Fruit fly (Drosophila melanogaster) whole organism, embryonic: ENCODE data around the gene CG12147.

Experiments
- Bdp1 ChIP-seq: fragments of 200-800 bp; sonication (Bioruptor generic); optimal IDR thresholded peaks from 3 replicates; lab custom pipeline; 2016; ENCODE audit warnings: missing biosample characterization, missing genetic modification characterization
- CG10267 ChIP-seq: fragments of 200-800 bp; sonication (Bioruptor generic); optimal IDR thresholded peaks from 2 replicates; lab custom pipeline; 2018; ENCODE audit warnings: missing biosample characterization, mild to moderate bottlenecking, missing genetic modification characterization, moderate library complexity
- CG10321 ChIP-seq: fragments of 200-800 bp; sonication (Bioruptor generic); IDR thresholded peaks from 2 replicates; pipeline ENCODE4 v1.3.6; 2022; ENCODE audit warnings: missing biosample characterization, missing genetic modification characterization
- CG10462 ChIP-seq: fragments of 200-800 bp; sonication (Bioruptor generic); optimal IDR thresholded peaks from 2 replicates; lab custom pipeline; 2016; ENCODE audit warnings: missing biosample characterization, missing genetic modification characterization
- CG10654 ChIP-seq: fragments of 200-800 bp; sonication (Bioruptor generic); optimal IDR thresholded peaks from 2 replicates; lab custom pipeline; 2016; ENCODE audit warnings: missing biosample characterization, missing genetic modification characterization
- CG15514 ChIP-seq: fragments of 200-800 bp; sonication (Bioruptor generic); optimal IDR thresholded peaks from 3 replicates; lab custom pipeline; 2017; ENCODE audit warnings: missing biosample characterization, missing genetic modification characterization, mild to moderate bottlenecking, moderate library complexity, missing genetic modification reagents
- CG15696 ChIP-seq: fragments of 200-800 bp; sonication (Bioruptor generic); optimal IDR thresholded peaks from 2 replicates; lab custom pipeline; 2019; ENCODE audit warnings: missing biosample characterization, mild to moderate bottlenecking, missing genetic modification characterization, moderate library complexity
- CG1603 ChIP-seq: fragments of 200-800 bp; sonication (Bioruptor generic); optimal IDR thresholded peaks from 2 replicates; lab custom pipeline; 2019; ENCODE audit warnings: missing biosample characterization, mild to moderate bottlenecking, missing genetic modification characterization, moderate library complexity
- CG18764 ChIP-seq: fragments of 200-800 bp; sonication (Bioruptor generic); optimal IDR thresholded peaks from 3 replicates; lab custom pipeline; 2016; ENCODE audit warnings: missing biosample characterization, missing genetic modification characterization
- CG2712 ChIP-seq: fragments of 200-800 bp; optimal IDR thresholded peaks from 3 replicates; lab custom pipeline; 2019; ENCODE audit warnings: missing biosample characterization, mild to moderate bottlenecking, missing genetic modification characterization, moderate library complexity
- CG5180 ChIP-seq: fragments of 200-800 bp; sonication (Bioruptor generic); optimal IDR thresholded peaks from 3 replicates; lab custom pipeline; 2017; ENCODE audit warnings: missing biosample characterization, missing genetic modification characterization, mild to moderate bottlenecking, moderate library complexity, missing genetic modification reagents
- CG5953 ChIP-seq: fragments of 200-800 bp; sonication (Bioruptor generic); IDR thresholded peaks from 2 replicates; pipeline ENCODE4 v1.3.6; 2022; ENCODE audit warnings: missing biosample characterization, missing genetic modification characterization
- CG6683 ChIP-seq: fragments of 200-800 bp; sonication (Bioruptor generic); optimal IDR thresholded peaks from 2 replicates; lab custom pipeline; 2017; ENCODE audit warnings: missing biosample characterization, mild to moderate bottlenecking, missing genetic modification characterization, missing genetic modification reagents
- CG6813 ChIP-seq: fragments of 200-800 bp; sonication (Bioruptor generic); optimal IDR thresholded peaks from 2 replicates; lab custom pipeline; 2017; ENCODE audit warnings: missing biosample characterization, missing genetic modification characterization, mild to moderate bottlenecking, moderate library complexity, missing genetic modification reagents
- CG7987 ChIP-seq: fragments of 200-800 bp; sonication (Bioruptor generic); optimal IDR thresholded peaks from 2 replicates; lab custom pipeline; 2018; ENCODE audit warnings: missing biosample characterization, mild to moderate bottlenecking, missing genetic modification characterization, moderate library complexity
- CG9932 ChIP-seq: fragments of 200-800 bp; sonication (Bioruptor generic); IDR thresholded peaks from 2 replicates; pipeline ENCODE4 v1.3.6; 2022; ENCODE audit warnings: missing biosample characterization, missing genetic modification characterization
- Camta ChIP-seq: fragments of 200-800 bp; sonication (Bioruptor generic); optimal IDR thresholded peaks from 2 replicates; lab custom pipeline; 2016; ENCODE audit warnings: missing biosample characterization, missing genetic modification characterization
- Chrac-16 ChIP-seq: fragments of 200-800 bp; sonication (Bioruptor generic); optimal IDR thresholded peaks from 3 replicates; lab custom pipeline; 2016; ENCODE audit warnings: missing biosample characterization, missing genetic modification characterization
- Dbx ChIP-seq: fragments of 200-800 bp; sonication (Bioruptor generic); IDR thresholded peaks from 3 replicates; pipeline ENCODE4 v1.3.6; 2022; ENCODE audit warnings: missing biosample characterization, missing genetic modification characterization
- Dfd ChIP-seq, 2 experiments: fragments of >200 bp; optimal IDR thresholded peaks; 2 replicates each; lab custom pipeline; 2017; ENCODE audit warnings: missing biosample characterization in 2 of 2, missing genetic modification characterization in 2 of 2
- Doc3 ChIP-seq: fragments of 200-800 bp; sonication (Bioruptor generic); IDR thresholded peaks from 3 replicates; pipeline ENCODE4 v1.3.6; 2022; ENCODE audit warnings: missing biosample characterization, missing genetic modification characterization; ENCODE audit not compliant: partially characterized antibody
- HLH4C ChIP-seq: fragments of 200-800 bp; sonication (Bioruptor generic); IDR thresholded peaks from 3 replicates; pipeline ENCODE4 v1.3.6; 2022; ENCODE audit warnings: missing biosample characterization, missing genetic modification characterization; ENCODE audit not compliant: partially characterized antibody
- Hmr ChIP-seq: fragments of 200-800 bp; sonication (Bioruptor generic); optimal IDR thresholded peaks from 3 replicates; lab custom pipeline; 2017; ENCODE audit warnings: mild to moderate bottlenecking, missing biosample characterization, missing genetic modification reagents, missing genetic modification characterization
- Hr51 ChIP-seq, 2 experiments: fragments of 200-800 bp; sonication (Bioruptor generic); optimal IDR thresholded peaks; 2 replicates in 1 of 2; 3 replicates in 1 of 2; lab custom pipeline; 2016 to 2018; ENCODE audit warnings: missing biosample characterization in 2 of 2, missing genetic modification characterization in 2 of 2, mild to moderate bottlenecking in 1 of 2, moderate library complexity in 1 of 2
- MESR4 ChIP-seq: fragments of 200-800 bp; sonication (Bioruptor generic); optimal IDR thresholded peaks from 2 replicates; lab custom pipeline; 2018; ENCODE audit warnings: missing biosample characterization, mild to moderate bottlenecking, missing genetic modification characterization, moderate library complexity
- Med ChIP-seq: fragments of 200-800 bp; sonication (Bioruptor generic); peaks from one replicate; lab custom pipeline; 2016; ENCODE audit warnings: missing biosample characterization, missing genetic modification characterization, mild to moderate bottlenecking, inconsistent platforms, moderate library complexity
- Poxn ChIP-seq: fragments of 200-800 bp; sonication (Bioruptor generic); IDR thresholded peaks from 2 replicates; pipeline ENCODE4 v1.3.6; 2022; ENCODE audit warnings: missing biosample characterization, missing genetic modification characterization
- Spps ChIP-seq: fragments of 200-800 bp; sonication (Bioruptor generic); optimal IDR thresholded peaks from 2 replicates; lab custom pipeline; 2018; ENCODE audit warnings: missing biosample characterization, mild to moderate bottlenecking, missing genetic modification characterization
- amos ChIP-seq: fragments of 200-800 bp; sonication (Bioruptor generic); IDR thresholded peaks from 2 replicates; pipeline ENCODE4 v1.3.6; 2022; ENCODE audit warnings: missing biosample characterization, missing genetic modification characterization; ENCODE audit not compliant: partially characterized antibody
- az2 ChIP-seq: fragments of 200-800 bp; sonication (Bioruptor generic); optimal IDR thresholded peaks from 3 replicates; lab custom pipeline; 2016; ENCODE audit warnings: missing biosample characterization, missing genetic modification characterization
- chif ChIP-seq, 2 experiments: fragments of 200-800 bp; sonication (Bioruptor generic); optimal IDR thresholded peaks; 3 replicates each; lab custom pipeline; 2016; ENCODE audit warnings: missing biosample characterization in 2 of 2, missing genetic modification characterization in 2 of 2
- ci ChIP-seq: fragments of 200-800 bp; sonication (Bioruptor generic); IDR thresholded peaks from 3 replicates; pipeline ENCODE4 v1.3.6; 2022; ENCODE audit warnings: missing biosample characterization, missing genetic modification characterization
- dmrt11E ChIP-seq: fragments of 200-800 bp; sonication (Bioruptor generic); optimal IDR thresholded peaks from 3 replicates; lab custom pipeline; 2018; ENCODE audit warnings: missing biosample characterization, mild to moderate bottlenecking, missing genetic modification characterization, moderate library complexity
- emc ChIP-seq: fragments of 200-800 bp; sonication (Bioruptor generic); optimal IDR thresholded peaks from 2 replicates; lab custom pipeline; 2016; ENCODE audit warnings: missing biosample characterization, missing genetic modification characterization
- eyg ChIP-seq: fragments of 200-800 bp; sonication (Bioruptor generic); optimal IDR thresholded peaks from 3 replicates; lab custom pipeline; 2016; ENCODE audit warnings: missing biosample characterization, missing genetic modification characterization
- gsb-n ChIP-seq: fragments of 200-800 bp; sonication (Bioruptor generic); optimal IDR thresholded peaks from 3 replicates; lab custom pipeline; 2018; ENCODE audit warnings: missing biosample characterization, mild to moderate bottlenecking, missing genetic modification characterization
- hb ChIP-seq: fragments of 200-800 bp; sonication (Bioruptor generic); IDR thresholded peaks from 3 replicates; pipeline ENCODE4 v1.3.6; 2022; ENCODE audit warnings: missing biosample characterization, missing genetic modification characterization; ENCODE audit not compliant: partially characterized antibody
- jigr1 ChIP-seq: fragments of 200-800 bp; sonication (Bioruptor generic); IDR thresholded peaks from 3 replicates; pipeline ENCODE4 v1.3.6; 2022; ENCODE audit warnings: missing biosample characterization, missing genetic modification characterization
- ken ChIP-seq: fragments of 200-800 bp; sonication (Bioruptor generic); IDR thresholded peaks from 3 replicates; pipeline ENCODE4 v1.3.6; 2022; ENCODE audit warnings: missing biosample characterization, missing genetic modification characterization
- lab ChIP-seq: fragments of 200-800 bp; sonication (Bioruptor generic); optimal IDR thresholded peaks from 3 replicates; lab custom pipeline; 2017; ENCODE audit warnings: missing biosample characterization, missing genetic modification characterization, mild to moderate bottlenecking, moderate library complexity, missing genetic modification reagents
- pnt ChIP-seq: fragments of 200-800 bp; sonication (Bioruptor generic); optimal IDR thresholded peaks from 3 replicates; lab custom pipeline; 2016; ENCODE audit warnings: missing biosample characterization, missing genetic modification characterization
- pzg ChIP-seq: fragments of 200-800 bp; sonication (Bioruptor generic); optimal IDR thresholded peaks from 3 replicates; lab custom pipeline; 2018; ENCODE audit warnings: missing biosample characterization, mild to moderate bottlenecking, missing genetic modification characterization, moderate library complexity
- scrt ChIP-seq: fragments of 200-800 bp; sonication (Bioruptor generic); optimal IDR thresholded peaks from 2 replicates; lab custom pipeline; 2018; ENCODE audit warnings: missing biosample characterization, mild to moderate bottlenecking, missing genetic modification characterization, moderate library complexity
- sens ChIP-seq: fragments of 200-800 bp; sonication (Bioruptor generic); peaks from one replicate; lab custom pipeline; 2016; ENCODE audit warnings: missing biosample characterization, missing genetic modification characterization
- sna ChIP-seq: fragments of 200-800 bp; sonication (Bioruptor generic); IDR thresholded peaks from 2 replicates; pipeline ENCODE4 v1.3.6; 2022; ENCODE audit warnings: missing biosample characterization, missing genetic modification characterization; ENCODE audit not compliant: partially characterized antibody
- trem ChIP-seq: fragments of 200-800 bp; optimal IDR thresholded peaks from 3 replicates; lab custom pipeline; 2019; ENCODE audit warnings: missing biosample characterization, mild to moderate bottlenecking, missing genetic modification characterization, moderate library complexity
- trh ChIP-seq: fragments of 200-800 bp; sonication (Bioruptor generic); optimal IDR thresholded peaks from 2 replicates; lab custom pipeline; 2016; ENCODE audit warnings: missing biosample characterization, missing genetic modification characterization
- unpg ChIP-seq: fragments of 200-800 bp; sonication (Bioruptor generic); optimal IDR thresholded peaks from 3 replicates; lab custom pipeline; 2018; ENCODE audit warnings: missing biosample characterization, mild to moderate bottlenecking, missing genetic modification characterization, moderate library complexity
- wor ChIP-seq: fragments of 200-800 bp; sonication (Bioruptor generic); IDR thresholded peaks from 2 replicates; pipeline ENCODE4 v1.3.6; 2022; ENCODE audit warnings: missing biosample characterization, missing genetic modification characterization
- zfh1 ChIP-seq: fragments of 200-800 bp; sonication (Bioruptor generic); IDR thresholded peaks from 3 replicates; pipeline ENCODE4 v1.3.6; 2022; ENCODE audit warnings: missing biosample characterization, missing genetic modification characterization

CG12147 gene

DNA sequence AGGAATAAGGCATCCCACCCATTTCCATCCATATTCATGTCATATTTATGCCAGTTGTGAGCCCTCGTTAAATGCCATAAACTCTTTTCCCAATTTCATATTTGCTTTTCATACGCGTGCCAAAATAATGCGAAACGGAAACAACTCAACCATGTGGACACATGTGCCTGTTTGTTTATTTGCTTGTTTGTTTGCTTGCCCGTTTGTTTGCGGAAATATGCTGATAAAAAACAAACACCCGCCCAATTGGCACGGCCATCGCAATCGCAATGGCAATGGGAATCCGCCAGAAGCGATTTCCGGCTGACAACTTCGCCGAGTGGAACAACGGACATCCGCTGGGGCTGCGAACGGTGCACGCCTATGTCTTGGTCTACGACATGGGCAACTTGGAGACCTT is 27.3 kb upstream of the CG12147 start (continued):
- peak; percentile 12 for TF ChIP-seq CG6813 (GFP tag; lab: Kevin White, UChicago)
- TF ChIP-seq CG7987 (GFP tag; lab: Kevin White, UChicago) = no peak
- no peak for TF ChIP-seq CG10267 (tag; lab: Kevin White, UChicago)
- no peak for TF ChIP-seq ken
- TF ChIP-seq Hmr (GFP tag; lab: Kevin White, UChicago) = peak; percentile 37
- no peak for TF ChIP-seq hb (GFP tag; lab: Robert Waterston, UW)
- TF ChIP-seq lab (GFP tag; lab: Kevin White, UChicago) = peak; percentile 51
- TF ChIP-seq pnt (GFP tag; lab: Kevin White, UChicago) = no peak
- no peak for TF ChIP-seq CG1603 (tag; lab: Kevin White, UChicago)
- TF ChIP-seq Poxn (GFP tag; lab: Robert Waterston, UW) = no peak
- TF ChIP-seq pzg (GFP tag; lab: Kevin White, UChicago) = no peak
- peak; percentile 81 for TF ChIP-seq Med (GFP tag; lab: Kevin White, UChicago)
- TF ChIP-seq wor (GFP tag; lab: Robert Waterston, UW) = no peak
- TF ChIP-seq CG10462 (GFP tag; lab: Kevin White, UChicago) = no peak
- TF ChIP-seq CG15514 (GFP tag; lab: Kevin White, UChicago) = peak; percentile 5
- no peak for TF ChIP-seq Spps
- TF ChIP-seq zfh1 = no peak
- no peak for TF ChIP-seq CG5953 (GFP tag; lab: Robert Waterston, UW)
- no peak for TF ChIP-seq Camta
- TF ChIP-seq chif (GFP tag; optimal IDR thresholded peaks at IDR 0.05; lab: Kevin White, UChicago) = no peak
- TF ChIP-seq Dbx (GFP tag; lab: Robert Waterston, UW) = peak; percentile 37; the same call in 1 of the 3 replicates
- no peak for TF ChIP-seq HLH4C (GFP tag; lab: Robert Waterston, UW)
- no peak for TF ChIP-seq CG6683
- peak; percentile 21; the same call in 1 of the 2 replicates for TF ChIP-seq CG9932 (GFP tag; lab: Robert Waterston, UW)

DNA sequence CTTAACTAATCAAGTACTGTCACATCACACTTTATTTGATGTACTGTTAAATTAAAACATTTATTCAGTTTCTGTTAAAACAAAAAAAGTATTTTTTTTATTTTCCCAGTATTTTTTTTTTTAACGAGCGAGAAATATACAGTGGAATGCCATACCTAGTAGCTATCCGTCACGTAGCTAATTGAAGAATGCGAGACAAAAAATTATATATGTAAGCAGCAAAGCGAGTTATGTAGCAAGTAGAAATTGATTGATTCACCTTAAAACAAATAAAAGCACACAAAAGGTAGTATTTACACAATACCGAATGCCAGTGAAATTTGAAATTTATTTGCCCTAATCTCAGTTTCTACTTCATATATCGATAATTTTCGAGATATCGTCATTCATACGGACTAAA is 11.7 kb upstream of the CG12147 start:
- TF ChIP-seq amos (GFP tag; lab: Robert Waterston, UW) = peak; percentile 48; the same call in 1 of the 2 replicates
- no peak for TF ChIP-seq CG18764
- no peak for TF ChIP-seq az2
- TF ChIP-seq jigr1 (GFP tag; lab: Robert Waterston, UW) = no peak; the same call in 2 of the 3 replicates
- no peak for TF ChIP-seq Spps
- no peak for TF ChIP-seq CG5180 (GFP tag; lab: Kevin White, UChicago)
- TF ChIP-seq Chrac-16 (GFP tag; lab: Kevin White, UChicago) = no peak
- TF ChIP-seq MESR4 (GFP tag; lab: Kevin White, UChicago) = no peak
- no peak for TF ChIP-seq CG10654 (GFP tag; lab: Kevin White, UChicago)
- no peak for TF ChIP-seq ci (GFP tag; lab: Robert Waterston, UW)
- peak; percentile 19 for TF ChIP-seq gsb-n (tag; lab: Kevin White, UChicago)
- no peak for TF ChIP-seq CG2712 (tag; lab: Kevin White, UChicago)
- peak; percentile 27 for TF ChIP-seq trem (tag; lab: Kevin White, UChicago)
- no peak for TF ChIP-seq Dfd (GFP tag; optimal IDR thresholded peaks at IDR 0.05; lab: Kevin White, UChicago)
- no peak for TF ChIP-seq eyg (GFP tag; lab: Kevin White, UChicago)
- TF ChIP-seq Doc3 = no peak
- TF ChIP-seq Hr51 (GFP tag; optimal IDR thresholded peaks at IDR 0.05; lab: Kevin White, UChicago) = no peak
- TF ChIP-seq trh (GFP tag; lab: Kevin White, UChicago) = no peak
- TF ChIP-seq emc (GFP tag; lab: Kevin White, UChicago) = no peak
- TF ChIP-seq dmrt11E (tag; lab: Kevin White, UChicago) = peak; percentile 21
- TF ChIP-seq scrt (GFP tag; lab: Kevin White, UChicago) = no peak
- TF ChIP-seq sna = 0 out of 2 replicates have a peak, but pooled peaks have one; percentile 28
- TF ChIP-seq CG15696 = peak; percentile 34
- TF ChIP-seq sens (GFP tag; lab: Kevin White, UChicago) = no peak
- TF ChIP-seq Bdp1 (GFP tag; lab: Kevin White, UChicago) = no peak
- no peak for TF ChIP-seq unpg (GFP tag; lab: Kevin White, UChicago)
- TF ChIP-seq CG10321 = no peak
